Worm (Caenorhabditis elegans) whole organism, L4 larva: ENCODE measurements around the gene M01H9.3.

Source experiments
- F10B5.3 ChIP-seq: sonication (generic microtip); optimal IDR thresholded peaks from 2 replicates; lab custom pipeline; 2016; ENCODE audit warnings: mild to moderate bottlenecking, missing genetic modification characterization, missing compliant biosample characterization
- F26F4.8 ChIP-seq: fragments of 200-800 bp; sonication (Bioruptor generic); conservative IDR thresholded peaks from 2 replicates; pipeline ENCODE4 v1.3.6; 2022; ENCODE audit warnings: missing genetic modification characterization, missing compliant biosample characterization
- F49E8.2 ChIP-seq: sonication (generic microtip); optimal IDR thresholded peaks from 2 replicates; lab custom pipeline; 2016; ENCODE audit warnings: missing compliant biosample characterization, mild to moderate bottlenecking, missing genetic modification characterization, borderline replicate concordance
- T20F7.1 ChIP-seq: fragments of 200-800 bp; sonication (Bioruptor generic); optimal IDR thresholded peaks from 2 replicates; lab custom pipeline; 2018; ENCODE audit warnings: mild to moderate bottlenecking, missing genetic modification characterization, missing compliant biosample characterization
- Y105C5A.15 ChIP-seq: fragments of 200-800 bp; sonication (Bioruptor generic); IDR thresholded peaks from 2 replicates; pipeline ENCODE4 v1.3.6; 2022; ENCODE audit warnings: missing genetic modification characterization, missing compliant biosample characterization
- Y75B8A.6 ChIP-seq: fragments of 200-800 bp; sonication (Bioruptor generic); IDR thresholded peaks from 2 replicates; pipeline ENCODE4 v1.3.6; 2022; ENCODE audit warnings: missing genetic modification reagents, missing genetic modification characterization, missing compliant biosample characterization
- ZK337.2 ChIP-seq: fragments of 200-800 bp; sonication (Bioruptor generic); IDR thresholded peaks from 2 replicates; pipeline ENCODE4 v1.3.6; 2022; ENCODE audit warnings: missing genetic modification reagents, missing genetic modification characterization, missing compliant biosample characterization
- ZK546.5 ChIP-seq, 2 experiments: sonication (generic microtip); optimal IDR thresholded peaks; 2 replicates each; lab custom pipeline; 2017; ENCODE audit warnings: missing biosample characterization in 2 of 2, missing genetic modification characterization in 2 of 2
- ama-1 ChIP-seq: fragments of 150-350 bp; optimal IDR thresholded peaks from 2 replicates; lab custom pipeline; 2014; ENCODE audit warnings: inconsistent platforms, mixed read lengths
- arid-1 ChIP-seq: fragments of 200-800 bp; sonication (Bioruptor generic); conservative IDR thresholded peaks from 2 replicates; pipeline ENCODE4 v1.3.6; 2022; ENCODE audit warnings: missing genetic modification reagents, missing genetic modification characterization, missing compliant biosample characterization
- attf-4 ChIP-seq: sonication (generic microtip); optimal IDR thresholded peaks from 3 replicates; lab custom pipeline; 2017; ENCODE audit warnings: missing biosample characterization, missing genetic modification characterization
- ceh-32 ChIP-seq: sonication (generic microtip); optimal IDR thresholded peaks from 2 replicates; lab custom pipeline; 2016; ENCODE audit warnings: mild to moderate bottlenecking, missing genetic modification characterization, missing compliant biosample characterization; ENCODE audit not compliant: poor library complexity
- ceh-82 ChIP-seq: sonication (generic microtip); optimal IDR thresholded peaks from 2 replicates; lab custom pipeline; 2017; ENCODE audit warnings: missing biosample characterization, missing genetic modification characterization
- daf-19 ChIP-seq: fragments of 200-800 bp; sonication (Bioruptor generic); conservative IDR thresholded peaks from 2 replicates; pipeline ENCODE4 v1.3.6; 2022; ENCODE audit warnings: missing genetic modification characterization, missing compliant biosample characterization
- daf-8 ChIP-seq: fragments of 200-800 bp; sonication (Bioruptor generic); IDR thresholded peaks from 2 replicates; pipeline ENCODE4 v1.3.6; 2022; ENCODE audit warnings: missing genetic modification characterization, missing compliant biosample characterization
- dmd-6 ChIP-seq: fragments of 200-800 bp; sonication (Bioruptor generic); IDR thresholded peaks from 2 replicates; pipeline ENCODE4 v1.3.6; 2022; ENCODE audit warnings: missing genetic modification reagents, missing genetic modification characterization, missing compliant biosample characterization
- dmd-8 ChIP-seq: fragments of 200-800 bp; sonication (Bioruptor generic); IDR thresholded peaks from 2 replicates; pipeline ENCODE4 v1.3.6; 2022; ENCODE audit warnings: missing genetic modification characterization, missing compliant biosample characterization
- dmd-9 ChIP-seq: fragments of 200-800 bp; sonication (Bioruptor generic); IDR thresholded peaks from 2 replicates; pipeline ENCODE4 v1.3.6; 2022; ENCODE audit warnings: missing genetic modification reagents, missing genetic modification characterization, missing compliant biosample characterization
- dpl-1 ChIP-seq: fragments of 150-350 bp; optimal IDR thresholded peaks from 2 replicates; lab custom pipeline; 2014; ENCODE audit warnings: missing biosample characterization, missing genetic modification reagents, missing genetic modification characterization
- dve-1 ChIP-seq: sonication (generic microtip); optimal IDR thresholded peaks from 2 replicates; lab custom pipeline; 2017; ENCODE audit warnings: antibody characterized with exemption, mild to moderate bottlenecking, missing genetic modification characterization, missing compliant biosample characterization; ENCODE audit not compliant: insufficient read depth
- egl-43 ChIP-seq: fragments of 200-800 bp; sonication (Bioruptor generic); IDR thresholded peaks from 2 replicates; pipeline ENCODE4 v1.3.6; 2022; ENCODE audit warnings: missing genetic modification reagents, missing genetic modification characterization, missing compliant biosample characterization
- fos-1 ChIP-seq: fragments of 150-350 bp; optimal IDR thresholded peaks from 2 replicates; lab custom pipeline; 2014; ENCODE audit warnings: missing biosample characterization, missing genetic modification characterization
- gei-8 ChIP-seq: fragments of 200-800 bp; sonication (Bioruptor generic); optimal IDR thresholded peaks from 2 replicates; lab custom pipeline; 2018; ENCODE audit warnings: mild to moderate bottlenecking, missing genetic modification characterization, missing compliant biosample characterization
- hlh-11 ChIP-seq: fragments of 200-800 bp; sonication (Bioruptor generic); optimal IDR thresholded peaks from 2 replicates; lab custom pipeline; 2018; ENCODE audit warnings: mild to moderate bottlenecking, missing genetic modification characterization, missing compliant biosample characterization
- hmg-1.1 ChIP-seq: fragments of 200-800 bp; sonication (Bioruptor generic); IDR thresholded peaks from 2 replicates; pipeline ENCODE4 v1.3.6; 2022; ENCODE audit warnings: missing genetic modification reagents, missing genetic modification characterization, missing compliant biosample characterization
- lim-7 ChIP-seq: fragments of 200-800 bp; sonication (Bioruptor generic); IDR thresholded peaks from 2 replicates; pipeline ENCODE4 v1.3.6; 2022; ENCODE audit warnings: missing genetic modification characterization, missing compliant biosample characterization
- lin-13 ChIP-seq: fragments of 150-350 bp; optimal IDR thresholded peaks from 2 replicates; lab custom pipeline; 2014; ENCODE audit warnings: missing biosample characterization, missing genetic modification reagents, missing genetic modification characterization
- lin-15B ChIP-seq: fragments of 150-350 bp; sonication (generic microtip); optimal IDR thresholded peaks from 3 replicates; lab custom pipeline; 2014; ENCODE audit warnings: missing biosample characterization, missing genetic modification characterization
- lin-39 ChIP-seq: fragments of 150-350 bp; optimal IDR thresholded peaks from 2 replicates; lab custom pipeline; 2014; ENCODE audit warnings: missing biosample characterization, missing genetic modification reagents, missing genetic modification characterization
- lir-3 ChIP-seq: sonication (generic microtip); optimal IDR thresholded peaks from 2 replicates; lab custom pipeline; 2016; ENCODE audit warnings: mild to moderate bottlenecking, missing genetic modification characterization, missing compliant biosample characterization
- madf-9 ChIP-seq: fragments of 200-800 bp; sonication (Bioruptor generic); conservative IDR thresholded peaks from 2 replicates; pipeline ENCODE4 v1.3.6; 2022; ENCODE audit warnings: missing genetic modification reagents, missing genetic modification characterization, missing compliant biosample characterization
- mdl-1 ChIP-seq, 2 experiments: fragments of 150-350 bp in 1 of 2; sonication (generic microtip) in 1 of 2; optimal IDR thresholded peaks; 2 replicates each; lab custom pipeline; 2014 to 2017; ENCODE audit warnings: missing biosample characterization in 2 of 2, missing genetic modification characterization in 2 of 2
- mep-1 ChIP-seq: fragments of 150-350 bp; sonication (generic microtip); optimal IDR thresholded peaks from 3 replicates; lab custom pipeline; 2014; ENCODE audit warnings: missing biosample characterization, missing genetic modification characterization
- mes-2 ChIP-seq: sonication (generic microtip); optimal IDR thresholded peaks from 2 replicates; lab custom pipeline; 2016; ENCODE audit warnings: missing genotype, mild to moderate bottlenecking, missing genetic modification characterization, missing compliant biosample characterization; ENCODE audit not compliant: poor library complexity, severe bottlenecking
- mxl-2 ChIP-seq: fragments of 200-800 bp; sonication (Bioruptor generic); conservative IDR thresholded peaks from 2 replicates; pipeline ENCODE4 v1.3.6; 2022; ENCODE audit warnings: missing genetic modification reagents, missing genetic modification characterization, missing compliant biosample characterization
- mxl-3 ChIP-seq: fragments of 200-800 bp; sonication (Bioruptor generic); optimal IDR thresholded peaks from 2 replicates; lab custom pipeline; 2018; ENCODE audit warnings: mild to moderate bottlenecking, missing genetic modification characterization, missing compliant biosample characterization
- nhr-48 ChIP-seq: sonication (generic microtip); optimal IDR thresholded peaks from 2 replicates; lab custom pipeline; 2016; ENCODE audit warnings: mild to moderate bottlenecking, missing genetic modification characterization, missing compliant biosample characterization
- nhr-76 ChIP-seq: fragments of 150-350 bp; optimal IDR thresholded peaks from 2 replicates; lab custom pipeline; 2014; ENCODE audit warnings: missing biosample characterization, missing genetic modification characterization
- pha-4 ChIP-seq, 2 experiments: fragments of 150-350 bp in 1 of 2; fragments of 200-800 bp in 1 of 2; sonication (Bioruptor generic) in 1 of 2; IDR thresholded peaks in 1 of 2; optimal IDR thresholded peaks in 1 of 2; 2 replicates each; pipeline versions ENCODE4 v1.3.6 to Lab custom; 2014 to 2022; ENCODE audit warnings: missing genetic modification characterization in 2 of 2, missing genetic modification reagents in 2 of 2, missing biosample characterization in 1 of 2, missing compliant biosample characterization in 1 of 2
- php-3 ChIP-seq: fragments of 200-800 bp; sonication (Bioruptor generic); IDR thresholded peaks from 2 replicates; pipeline ENCODE4 v1.3.6; 2022; ENCODE audit warnings: missing genetic modification reagents, missing genetic modification characterization, missing compliant biosample characterization
- pqm-1 ChIP-seq: sonication (generic microtip); optimal IDR thresholded peaks from 2 replicates; lab custom pipeline; 2017; ENCODE audit warnings: missing biosample characterization, missing genetic modification characterization
- skn-1 ChIP-seq: fragments of 150-350 bp; optimal IDR thresholded peaks from 2 replicates; lab custom pipeline; 2014; ENCODE audit warnings: missing biosample characterization, missing genetic modification characterization
- snpc-1.2 ChIP-seq: fragments of 200-800 bp; sonication (Bioruptor generic); IDR thresholded peaks from 2 replicates; pipeline ENCODE4 v1.3.6; 2022; ENCODE audit warnings: missing genetic modification reagents, missing genetic modification characterization, missing compliant biosample characterization
- snpc-4 ChIP-seq: fragments of 150-350 bp; optimal IDR thresholded peaks from 2 replicates; lab custom pipeline; 2014; ENCODE audit warnings: missing biosample characterization, missing genetic modification characterization
- spr-3 ChIP-seq: fragments of 200-800 bp; sonication (Bioruptor generic); optimal IDR thresholded peaks from 2 replicates; lab custom pipeline; 2018; ENCODE audit warnings: mild to moderate bottlenecking, missing genetic modification characterization, missing compliant biosample characterization
- tag-97 ChIP-seq: fragments of 200-800 bp; sonication (Bioruptor generic); IDR thresholded peaks from 2 replicates; pipeline ENCODE4 v1.3.6; 2022; ENCODE audit warnings: missing genetic modification characterization, missing compliant biosample characterization
- tra-1 ChIP-seq: fragments of 200-800 bp; sonication (Bioruptor generic); IDR thresholded peaks from 2 replicates; pipeline ENCODE4 v1.3.6; 2022; ENCODE audit warnings: missing genetic modification reagents, missing genetic modification characterization, missing compliant biosample characterization
- vab-7 ChIP-seq: fragments of 200-800 bp; sonication (Bioruptor generic); IDR thresholded peaks from 2 replicates; pipeline ENCODE4 v1.3.6; 2022; ENCODE audit warnings: missing genetic modification reagents, missing genetic modification characterization, missing compliant biosample characterization
- zag-1 ChIP-seq: fragments of 150-350 bp; optimal IDR thresholded peaks from 2 replicates; lab custom pipeline; 2014; ENCODE audit warnings: missing biosample characterization, missing genetic modification characterization
- zfp-3 ChIP-seq: fragments of 200-800 bp; sonication (Bioruptor generic); conservative IDR thresholded peaks from 2 replicates; pipeline ENCODE4 v1.3.6; 2022; ENCODE audit warnings: missing genetic modification reagents, missing genetic modification characterization, missing compliant biosample characterization
- ztf-11 ChIP-seq: fragments of 150-350 bp; optimal IDR thresholded peaks from 2 replicates; lab custom pipeline; 2014; ENCODE audit warnings: missing biosample characterization, missing genetic modification characterization

M01H9.3 gene

DNA sequence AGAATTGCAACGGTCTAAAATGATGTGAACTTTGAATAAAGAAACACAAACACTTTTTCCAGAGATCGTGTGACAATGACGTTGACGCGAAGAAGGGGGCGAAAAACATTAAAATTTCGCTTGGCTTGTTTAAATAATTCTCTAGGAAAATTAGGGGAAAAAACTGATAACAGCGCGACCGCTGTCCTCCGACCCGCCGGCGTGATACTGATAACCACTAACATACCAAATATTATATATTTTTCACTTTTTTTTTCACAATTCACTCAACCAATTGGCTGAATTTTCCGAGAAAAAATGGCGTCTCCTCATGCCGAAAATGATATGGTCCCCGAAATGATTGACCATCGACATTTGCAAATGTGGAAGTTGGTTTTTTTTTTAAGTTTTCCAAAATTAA lies 27.0 kb downstream of the M01H9.3 start:
- TF ChIP-seq snpc-1.2 (GFP tag; lab: Robert Waterston, UW) (peak; percentile 27; the same call in 1 of the 2 replicates), attf-4 (no peak), tra-1 (GFP tag; lab: Robert Waterston, UW) (0 out of 2 replicates have a peak, but pooled peaks have one; percentile 22), T20F7.1 (GFP tag; lab: Kevin White, UChicago) (no peak), mxl-2 (GFP tag; lab: Robert Waterston, UW) (no peak), mxl-3 (GFP tag; lab: Kevin White, UChicago) (no peak), gei-8 (GFP tag; lab: Kevin White, UChicago) (peak; percentile 30), snpc-4 (tag; lab: Kevin White, UChicago) (no peak), hlh-11 (tag; lab: Kevin White, UChicago) (peak; percentile 68), lin-13 (GFP tag; lab: Kevin White, UChicago) (no peak), mes-2 (tag; lab: Kevin White, UChicago) (peak; percentile 45), lin-39 (tag; lab: Kevin White, UChicago) (no peak), F10B5.3 (tag; lab: Kevin White, UChicago) (no peak), dpl-1 (no peak), php-3 (GFP tag; lab: Robert Waterston, UW) (0 out of 2 replicates have a peak, but pooled peaks have one; percentile 20), dmd-9 (GFP tag; lab: Robert Waterston, UW) (no peak), nhr-76 (tag; lab: Kevin White, UChicago) (no peak), mep-1 (tag; lab: Kevin White, UChicago) (peak; percentile 30), Y75B8A.6 (GFP tag; lab: Robert Waterston, UW) (0 out of 2 replicates have a peak, but pooled peaks have one; percentile 55), skn-1 (tag; lab: Kevin White, UChicago) (no peak), Y105C5A.15 (no peak), lim-7 (GFP tag; lab: Robert Waterston, UW) (0 out of 2 replicates have a peak, but pooled peaks have one; percentile 46), arid-1 (GFP tag; lab: Robert Waterston, UW) (no peak), spr-3 (GFP tag; lab: Kevin White, UChicago) (no peak), vab-7 (no peak), madf-9 (GFP tag; lab: Robert Waterston, UW) (no peak), fos-1 (no peak), dve-1 (peak; percentile 61), nhr-48 (peak; percentile 3), ceh-82 (tag; lab: Kevin White, UChicago) (no peak), F26F4.8 (no peak), lin-15B (tag; lab: Kevin White, UChicago) (no peak), ceh-32 (tag; lab: Kevin White, UChicago) (no peak), lir-3 (tag; lab: Kevin White, UChicago) (no peak), ZK337.2 (GFP tag; lab: Robert Waterston, UW) (no peak), pqm-1 (tag; lab: Kevin White, UChicago) (peak; percentile 53), zfp-3 (GFP tag; lab: Robert Waterston, UW) (no peak; the same call in 1 of the 2 replicates), ama-1 (lab: Kevin White, UChicago) (peak; percentile 87), dmd-8 (GFP tag; lab: Robert Waterston, UW) (no peak), zag-1 (tag; lab: Kevin White, UChicago) (no peak), daf-19 (GFP tag; lab: Robert Waterston, UW) (no peak), pha-4 (GFP tag; IDR thresholded peaks at IDR 0.05; lab: Robert Waterston, UW) (no peak; the same call in 1 of the 2 replicates), pha-4 (tag; optimal IDR thresholded peaks at IDR 0.05; lab: Kevin White, UChicago) (no peak), ztf-11 (tag; lab: Kevin White, UChicago) (no peak), daf-8 (GFP tag; lab: Robert Waterston, UW) (no peak), F49E8.2 (tag; lab: Kevin White, UChicago) (peak; percentile 19), mdl-1 (tag; optimal IDR thresholded peaks at IDR 0.05; lab: Kevin White, UChicago) (no peak), dmd-6 (peak; percentile 56; the same call in 1 of the 2 replicates), ZK546.5 (tag; optimal IDR thresholded peaks at IDR 0.05; lab: Kevin White, UChicago) (no peak), hmg-1.1 (GFP tag; lab: Robert Waterston, UW) (no peak), egl-43 (no peak), tag-97 (GFP tag; lab: Robert Waterston, UW) (no peak)
